Fruit fly (Drosophila melanogaster) whole organism, prepupa: ENCODE measurements around the gene Prp4k.

Experiments used
- CG6854 ChIP-seq: fragments of 200-800 bp; sonication (Bioruptor generic); optimal IDR thresholded peaks from 2 replicates; lab custom pipeline; 2017; ENCODE audit warnings: missing biosample characterization, mild to moderate bottlenecking, missing genetic modification characterization
- CG7368 ChIP-seq: fragments of 200-800 bp; sonication (Bioruptor generic); optimal IDR thresholded peaks from 3 replicates; lab custom pipeline; 2016; ENCODE audit warnings: missing biosample characterization, missing genetic modification characterization
- Gug ChIP-seq: fragments of 200-800 bp; sonication (Bioruptor generic); IDR thresholded peaks from 2 replicates; pipeline ENCODE4 v1.3.6; 2022; ENCODE audit warnings: missing biosample characterization, missing genetic modification characterization
- Sox102F ChIP-seq: fragments of 200-800 bp; sonication (Bioruptor generic); optimal IDR thresholded peaks from 2 replicates; lab custom pipeline; 2016; ENCODE audit warnings: missing biosample characterization, mild to moderate bottlenecking, missing genetic modification characterization
- acj6 ChIP-seq: fragments of 200-800 bp; sonication (Bioruptor generic); optimal IDR thresholded peaks from 3 replicates; lab custom pipeline; 2016; ENCODE audit warnings: missing biosample characterization, missing genetic modification characterization
- dac ChIP-seq: fragments of 200-800 bp; sonication (Bioruptor generic); optimal IDR thresholded peaks from 2 replicates; lab custom pipeline; 2017; ENCODE audit warnings: missing biosample characterization, mild to moderate bottlenecking, missing genetic modification characterization
- svp ChIP-seq: fragments of 200-800 bp; sonication (Bioruptor generic); peaks from one replicate; lab custom pipeline; 2016; ENCODE audit warnings: missing biosample characterization, missing genetic modification characterization

DNA sequence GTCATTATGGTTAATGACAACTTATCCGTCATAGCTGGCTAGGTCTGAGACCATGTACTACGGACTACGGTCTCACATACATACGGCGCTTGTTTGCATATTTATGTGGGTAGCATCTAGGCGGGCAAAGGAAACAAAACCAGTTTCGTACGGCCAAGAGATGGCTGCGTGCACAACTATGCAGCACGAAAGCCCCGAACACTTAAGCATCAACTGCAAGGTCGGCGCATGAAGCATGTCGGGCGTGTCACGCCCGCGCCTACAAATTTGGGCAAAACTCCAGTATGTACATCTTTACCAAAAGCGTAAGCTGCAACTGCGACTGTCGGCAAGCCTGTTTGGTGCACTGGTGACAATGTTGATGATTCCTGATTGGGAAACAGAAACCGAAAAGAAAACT, 33.3 kb downstream of the Prp4k start:
- TF ChIP-seq CG7368 (GFP tag; lab: Kevin White, UChicago): no peak
- no peak for TF ChIP-seq acj6 (GFP tag; lab: Kevin White, UChicago)
- TF ChIP-seq CG6854 (GFP tag; lab: Kevin White, UChicago): no peak
- TF ChIP-seq dac: no peak
- no peak for TF ChIP-seq Sox102F
- TF ChIP-seq Gug (GFP tag; lab: Robert Waterston, UW): no peak
- no peak for TF ChIP-seq svp (GFP tag; lab: Kevin White, UChicago)
